Worm (Caenorhabditis elegans) whole organism, late embryonic: ENCODE measurements around the gene F42A8.1.

Experiments used
- F13H6.1 ChIP-seq: sonication (generic microtip); optimal IDR thresholded peaks from 2 replicates; lab custom pipeline; 2016; ENCODE audit warnings: missing genetic modification characterization, missing compliant biosample characterization
- Y22D7AL.16 ChIP-seq: sonication (generic microtip); optimal IDR thresholded peaks from 2 replicates; lab custom pipeline; 2016; ENCODE audit warnings: missing genetic modification characterization, missing compliant biosample characterization
- ceh-22 ChIP-seq: sonication (generic microtip); optimal IDR thresholded peaks from 2 replicates; lab custom pipeline; 2017; ENCODE audit warnings: missing biosample characterization, missing genetic modification characterization
- syd-9 ChIP-seq: sonication (generic microtip); optimal IDR thresholded peaks from 2 replicates; lab custom pipeline; 2016; ENCODE audit warnings: mild to moderate bottlenecking, missing genetic modification characterization, moderate library complexity, missing compliant biosample characterization

DNA sequence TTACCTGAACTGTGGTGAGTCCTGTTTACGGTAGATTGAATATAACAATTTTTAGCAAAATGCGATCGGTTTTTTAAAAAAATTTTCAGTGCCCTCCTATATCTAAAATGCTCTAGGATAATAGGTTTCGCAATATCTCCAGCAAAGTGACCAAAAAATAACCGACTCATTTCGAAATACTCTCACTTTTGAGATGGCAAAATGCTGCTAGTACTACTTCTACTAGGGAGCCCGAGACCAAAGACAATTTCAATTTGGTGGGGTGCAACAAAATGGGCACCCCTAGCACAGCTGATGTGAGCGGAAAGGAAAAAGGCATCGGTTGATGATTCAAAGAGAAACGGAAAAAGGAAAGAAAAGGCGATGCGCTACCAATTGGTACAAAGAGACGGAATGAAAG, 42.8 kb downstream of the F42A8.1 start:
- TF ChIP-seq ceh-22 (tag; lab: Kevin White, UChicago) = no peak
- no peak for TF ChIP-seq F13H6.1 (tag; lab: Kevin White, UChicago)
- no peak for TF ChIP-seq Y22D7AL.16
- no peak for TF ChIP-seq syd-9 (tag; lab: Kevin White, UChicago)
